Worm (Caenorhabditis elegans): Measurements from ENCODE around the gene R07A4.2.
A peak's percentile ranks its signal among the peaks of the same experiment; 100 is the strongest.

The R07A4.2 gene

DNA sequence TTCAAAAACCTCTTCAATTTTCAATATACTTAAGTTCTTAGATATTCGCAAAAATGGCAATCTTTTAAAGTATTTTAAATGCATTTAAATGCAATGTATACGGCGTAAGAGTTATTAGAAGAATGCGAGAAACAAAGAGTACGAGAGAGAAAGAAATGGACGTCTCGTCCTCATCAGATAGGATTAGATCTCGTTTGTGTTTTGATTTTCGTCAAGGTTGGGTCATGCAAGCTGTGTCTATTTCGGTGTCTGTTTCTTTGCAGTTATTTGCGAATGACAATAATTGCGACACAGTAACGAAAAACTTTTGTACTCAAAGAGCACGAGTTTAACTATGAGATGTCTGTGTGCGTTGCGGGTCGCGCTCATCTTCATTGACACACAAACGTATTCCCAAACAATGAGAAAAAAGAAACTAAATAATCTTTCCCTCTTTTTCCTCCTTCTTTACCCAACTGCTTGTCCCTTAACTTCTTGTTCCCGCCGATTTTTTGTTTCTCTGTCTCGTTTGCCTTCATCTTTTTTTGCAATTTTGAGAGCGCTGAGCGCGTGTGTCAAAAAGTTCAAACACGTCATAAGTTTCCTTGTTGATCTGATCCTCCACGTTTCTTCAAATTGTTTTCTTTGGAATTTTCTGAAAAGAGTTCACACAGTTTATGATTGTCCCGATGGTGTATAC, 20.8 kb upstream of the R07A4.2 start:
- TF ChIP-seq tag-97 (GFP tag; IDR thresholded peaks at IDR 0.05) (0 out of 2 replicates have a peak, but pooled peaks have one; percentile 69), hlh-30 (tag; optimal IDR thresholded peaks at IDR 0.05; ENCODE audit: insufficient read depth) (peak; percentile 40), mdl-1 (tag; optimal IDR thresholded peaks at IDR 0.05) (peak; percentile 11 to 21), pha-4 (GFP tag; IDR thresholded peaks at IDR 0.05) (peak; percentile 53), pha-4 (tag; optimal IDR thresholded peaks at IDR 0.05) (peak; percentile 69), dpl-1 (GFP tag; optimal IDR thresholded peaks at IDR 0.05) (no peak), hlh-11 (tag; optimal IDR thresholded peaks at IDR 0.05) (peak; percentile 27), ceh-20 (GFP tag; IDR thresholded peaks at IDR 0.05) (no peak), hmg-1.1 (GFP tag; IDR thresholded peaks at IDR 0.05) (peak; percentile 31; the same call in 1 of the 2 replicates), unc-62 (GFP tag; optimal IDR thresholded peaks at IDR 0.05 in 1 of 2) (peak in 1 of 2 experiments; percentile 5), unc-62 (tag; optimal IDR thresholded peaks at IDR 0.05) (no peak)

ce11 chrX:10766123-10766622, 19.9 kb upstream of the R07A4.2 start:
- TF ChIP-seq unc-62 (GFP tag; optimal IDR thresholded peaks at IDR 0.05 in 1 of 2) (peak in 1 of 2 experiments; percentile 100), unc-62 (tag; optimal IDR thresholded peaks at IDR 0.05) (peak; percentile 29), ztf-7 (tag; optimal IDR thresholded peaks at IDR 0.05) (peak; percentile 78), lin-1 (GFP tag; IDR thresholded peaks at IDR 0.05) (peak; percentile 88), spr-3 (GFP tag; optimal IDR thresholded peaks at IDR 0.05) (peak; percentile 60), T26A8.4 (GFP tag; IDR thresholded peaks at IDR 0.05) (peak; percentile 87), Y48G9A.11 (GFP tag; IDR thresholded peaks at IDR 0.05) (no peak), nhr-48 (tag; optimal IDR thresholded peaks at IDR 0.05) (peak; percentile 98), nhr-42 (GFP tag; IDR thresholded peaks at IDR 0.05) (peak; percentile 66; the same call in 1 of the 2 replicates), nhr-25 (tag; optimal IDR thresholded peaks at IDR 0.05; ENCODE audit: borderline replicate concordance, insufficient read depth) (peak; percentile 87), zip-2 (tag; optimal IDR thresholded peaks at IDR 0.05) (peak; percentile 48), mxl-3 (GFP tag; optimal IDR thresholded peaks at IDR 0.05) (peak; percentile 79), lim-7 (GFP tag; IDR thresholded peaks at IDR 0.05) (no peak), dmd-9 (GFP tag; IDR thresholded peaks at IDR 0.05) (no peak), Y75B8A.6 (GFP tag; IDR thresholded peaks at IDR 0.05) (no peak), snpc-4 (tag; optimal IDR thresholded peaks at IDR 0.05) (no peak), daf-8 (GFP tag; IDR thresholded peaks at IDR 0.05) (no peak), zfp-2 (tag; optimal IDR thresholded peaks at IDR 0.05) (peak; percentile 50), php-3 (GFP tag; IDR thresholded peaks at IDR 0.05) (peak; percentile 44; the same call in 1 of the 2 replicates), hlh-11 (tag; optimal IDR thresholded peaks at IDR 0.05) (peak; percentile 99), lin-15B (tag; optimal IDR thresholded peaks at IDR 0.05) (no peak), snpc-1.2 (GFP tag; IDR thresholded peaks at IDR 0.05) (no peak), ama-1 (optimal IDR thresholded peaks at IDR 0.05) (no peak), F44E2.7 (GFP tag; IDR thresholded peaks at IDR 0.05) (no peak), fkh-10 (GFP tag; optimal IDR thresholded peaks at IDR 0.05) (peak; percentile 98), unc-39 (tag; optimal IDR thresholded peaks at IDR 0.05) (no peak), pha-4 (GFP tag; IDR thresholded peaks at IDR 0.05) (peak; percentile 85), pha-4 (tag; optimal IDR thresholded peaks at IDR 0.05) (no peak), gei-8 (GFP tag; optimal IDR thresholded peaks at IDR 0.05) (peak; percentile 92), dmd-8 (GFP tag; IDR thresholded peaks at IDR 0.05) (no peak), ceh-32 (tag; optimal IDR thresholded peaks at IDR 0.05; ENCODE audit: poor library complexity) (peak; percentile 84), ZK337.2 (GFP tag; IDR thresholded peaks at IDR 0.05) (no peak), zag-1 (tag; optimal IDR thresholded peaks at IDR 0.05) (peak; percentile 88), dmd-6 (GFP tag; IDR thresholded peaks at IDR 0.05) (peak; percentile 96), hlh-30 (tag; optimal IDR thresholded peaks at IDR 0.05; ENCODE audit: insufficient read depth) (peak; percentile 97), lin-38 (GFP tag; IDR thresholded peaks at IDR 0.05) (peak; percentile 60), madf-5 (GFP tag; IDR thresholded peaks at IDR 0.05) (no peak), ces-1 (GFP tag; optimal IDR thresholded peaks at IDR 0.05) (peak; percentile 87), ztf-11 (tag; optimal IDR thresholded peaks at IDR 0.05) (no peak), nhr-41 (GFP tag; IDR thresholded peaks at IDR 0.05) (0 out of 2 replicates have a peak, but pooled peaks have one; percentile 19), nhr-77 (tag; optimal IDR thresholded peaks at IDR 0.05) (peak; percentile 81), mdl-1 (tag; optimal IDR thresholded peaks at IDR 0.05) (peak; percentile 91 to 94), daf-12 (tag; optimal IDR thresholded peaks at IDR 0.05) (no peak)
